Worm (Caenorhabditis elegans): ENCODE results near the gene T07F8.4.
A peak's percentile ranks its signal among the peaks of the same experiment; 100 is the strongest.
"Not testable (repeated sequence)": the region's sequence is repeated elsewhere in the genome, so short reads cannot be mapped to it uniquely, and the experiment has no call there.

The T07F8.4 gene

DNA sequence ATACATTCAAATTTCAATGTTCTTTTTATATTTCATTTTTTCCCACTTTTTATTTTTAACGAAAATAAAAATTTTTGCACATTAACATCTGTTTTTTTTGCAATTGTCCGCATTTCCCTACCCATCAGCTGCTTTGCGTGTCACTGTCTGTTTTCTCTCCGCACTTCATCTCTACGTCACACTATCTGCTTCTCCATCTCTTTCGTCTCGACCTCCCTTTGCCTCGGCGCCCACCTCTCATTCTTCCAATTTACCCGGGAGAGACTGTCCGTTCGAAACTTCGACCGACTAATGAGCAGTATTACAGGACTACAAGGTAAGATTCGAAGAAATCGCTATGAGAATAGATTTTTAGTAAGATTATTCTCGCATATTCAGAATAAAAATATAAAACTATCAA lies 23.6 kb upstream of the T07F8.4 start, which contains the start of gene C27H5.2 (continued):
- TF ChIP-seq elt-3 (tag; optimal IDR thresholded peaks at IDR 0.05) (no peak), efl-1 (optimal IDR thresholded peaks at IDR 0.05) (peak; percentile 4 to 7), efl-1 (GFP tag; optimal IDR thresholded peaks at IDR 0.05 in 1 of 2) (no peak), unc-62 (GFP tag; optimal IDR thresholded peaks at IDR 0.05) (no peak), nhr-77 (tag; optimal IDR thresholded peaks at IDR 0.05) (no peak), fkh-4 (tag; optimal IDR thresholded peaks at IDR 0.05; ENCODE audit: borderline replicate concordance) (no peak), isw-1 (GFP tag; IDR thresholded peaks at IDR 0.05) (no peak), nhr-71 (tag; optimal IDR thresholded peaks at IDR 0.05) (peak; percentile 13), fkh-10 (GFP tag; optimal IDR thresholded peaks at IDR 0.05) (no peak), nhr-90 (tag; optimal IDR thresholded peaks at IDR 0.05; ENCODE audit: poor library complexity) (no peak), jun-1 (tag; optimal IDR thresholded peaks at IDR 0.05) (no peak), unc-30 (tag; optimal IDR thresholded peaks at IDR 0.05) (no peak), blmp-1 (tag; optimal IDR thresholded peaks at IDR 0.05) (peak; percentile 33)

ce11 chrII:7154711-7155110 lies 22.9 kb upstream of the T07F8.4 start:
- TF ChIP-seq ama-1 (optimal IDR thresholded peaks at IDR 0.05) (no peak), efl-1 (optimal IDR thresholded peaks at IDR 0.05) (no peak), efl-1 (GFP tag; optimal IDR thresholded peaks at IDR 0.05 in 1 of 2) (peak in 1 of 2 experiments; percentile 28), xbp-1 (tag; optimal IDR thresholded peaks at IDR 0.05) (no peak), Y116A8C.19 (tag; optimal IDR thresholded peaks at IDR 0.05; ENCODE audit: borderline replicate concordance) (no peak), ceh-8 (GFP tag; optimal IDR thresholded peaks at IDR 0.05) (peak; percentile 19), fkh-8 (tag; optimal IDR thresholded peaks at IDR 0.05) (no peak), ztf-11 (tag; optimal IDR thresholded peaks at IDR 0.05) (no peak)

- TF ChIP-seq efl-1 (optimal IDR thresholded peaks at IDR 0.05) = not testable (repeated sequence)
- peak in 1 of 2 experiments; percentile 50 for TF ChIP-seq efl-1 (GFP tag; optimal IDR thresholded peaks at IDR 0.05 in 1 of 2)
Measured at ce11 chrII:7153095-7153494, 21.3 kb upstream of the T07F8.4 start.

DNA sequence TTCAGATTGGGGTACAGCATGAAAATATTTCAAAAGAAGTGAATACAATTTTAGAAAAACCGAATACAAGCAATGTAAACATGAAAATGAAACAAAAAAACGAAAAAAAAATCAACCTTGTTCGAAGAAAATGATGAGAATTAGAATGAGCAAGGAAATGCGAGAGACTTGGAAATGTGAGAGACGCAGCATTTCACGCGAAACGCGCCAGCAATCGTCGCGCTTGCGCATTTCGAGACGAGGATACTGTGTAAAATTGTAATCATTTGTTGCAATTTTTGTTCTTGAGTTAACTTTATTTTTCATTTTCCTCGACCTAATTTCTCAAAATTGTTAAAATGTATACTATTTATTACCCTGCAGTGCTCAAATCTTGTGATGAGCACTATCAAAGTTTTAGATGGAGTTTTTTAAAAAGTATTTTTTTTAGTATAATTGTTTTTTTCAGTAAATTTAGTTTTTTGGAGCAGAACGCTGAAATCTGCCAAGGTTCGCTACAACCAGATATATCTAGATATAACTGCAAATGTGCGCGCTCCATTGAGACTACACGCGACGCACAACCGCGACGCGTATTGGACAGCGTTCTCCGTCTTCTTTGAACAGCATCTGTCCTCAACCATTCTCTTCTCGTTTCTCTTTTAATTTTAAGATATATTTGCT lies 20.3 kb upstream of the T07F8.4 start, which contains the start of gene fust-1:
Gene fust-1, plus strand, starts transcription at position 613 of the 663 bp plus-strand sequence.
- TF ChIP-seq egl-27 (tag; optimal IDR thresholded peaks at IDR 0.05) (peak in 1 of 2 experiments; percentile 24), F16B12.6 (tag; optimal IDR thresholded peaks at IDR 0.05) (peak; percentile 78), jun-1 (tag; optimal IDR thresholded peaks at IDR 0.05) (peak; percentile 96), sptf-1 (tag; optimal IDR thresholded peaks at IDR 0.05) (no peak), rnt-1 (tag; optimal IDR thresholded peaks at IDR 0.05) (peak; percentile 97), mep-1 (tag; optimal IDR thresholded peaks at IDR 0.05) (peak; percentile 99), vab-15 (tag; optimal IDR thresholded peaks at IDR 0.05) (peak; percentile 72), ztf-11 (tag; optimal IDR thresholded peaks at IDR 0.05) (peak in 1 of 2 experiments; percentile 86), lsy-2 (tag; optimal IDR thresholded peaks at IDR 0.05) (peak; percentile 97), sup-37 (GFP tag; optimal IDR thresholded peaks at IDR 0.05) (peak; percentile 90), ceh-82 (tag; optimal IDR thresholded peaks at IDR 0.05) (peak; percentile 98 to 99 (median 98)), snpc-4 (tag; optimal IDR thresholded peaks at IDR 0.05) (peak; percentile 92), zag-1 (tag; optimal IDR thresholded peaks at IDR 0.05) (peak; percentile 41), nhr-90 (tag; optimal IDR thresholded peaks at IDR 0.05; ENCODE audit: poor library complexity) (peak; percentile 97), grh-1 (GFP tag; IDR thresholded peaks at IDR 0.05) (peak; percentile 97), snu-23 (GFP tag; optimal IDR thresholded peaks at IDR 0.05) (peak; percentile 99), dsc-1 (tag; optimal IDR thresholded peaks at IDR 0.05) (peak; percentile 98), lir-3 (tag; optimal IDR thresholded peaks at IDR 0.05; ENCODE audit: poor library complexity) (peak; percentile 86), nhr-20 (tag; optimal IDR thresholded peaks at IDR 0.05) (peak; percentile 98), lin-13 (GFP tag; optimal IDR thresholded peaks at IDR 0.05) (peak; percentile 94), hlh-17 (GFP tag; optimal IDR thresholded peaks at IDR 0.05; ENCODE audit: borderline replicate concordance) (no peak), nhr-84 (tag; optimal IDR thresholded peaks at IDR 0.05) (no peak), unc-130 (tag; optimal IDR thresholded peaks at IDR 0.05) (peak; percentile 98), Y116A8C.19 (tag; optimal IDR thresholded peaks at IDR 0.05; ENCODE audit: borderline replicate concordance) (no peak), ceh-90 (tag; optimal IDR thresholded peaks at IDR 0.05) (peak; percentile 61), tlp-1 (tag; optimal IDR thresholded peaks at IDR 0.05) (no peak), nhr-77 (tag; optimal IDR thresholded peaks at IDR 0.05) (peak; percentile 95), dpl-1 (GFP tag; optimal IDR thresholded peaks at IDR 0.05) (peak; percentile 86 to 91 (median 88)), nhr-237 (tag; optimal IDR thresholded peaks at IDR 0.05) (peak; percentile 79), unc-30 (tag; optimal IDR thresholded peaks at IDR 0.05) (no peak), aha-1 (tag; optimal IDR thresholded peaks at IDR 0.05) (peak; percentile 84), lin-35 (GFP tag; optimal IDR thresholded peaks at IDR 0.05) (peak; percentile 90 to 94)

Measured in whole organism, L1 larva.